Worm (Caenorhabditis elegans) whole organism, mixed stage, embryonic: Measurements from ENCODE around the gene clec-84.

Experiments used
- M03D4.4 ChIP-seq: sonication (generic microtip); optimal IDR thresholded peaks from 2 replicates; lab custom pipeline; 2017; ENCODE audit warnings: mild to moderate bottlenecking, missing genetic modification characterization, missing compliant biosample characterization
- bed-3 ChIP-seq: fragments of 200-800 bp; sonication (Bioruptor generic); optimal IDR thresholded peaks from 3 replicates; lab custom pipeline; 2018; ENCODE audit warnings: mild to moderate bottlenecking, missing genetic modification characterization, moderate library complexity, missing compliant biosample characterization
- blmp-1 ChIP-seq: fragments of 150-350 bp; optimal IDR thresholded peaks from 2 replicates; lab custom pipeline; 2014; ENCODE audit warnings: missing biosample characterization, missing genetic modification characterization
- ceh-39 ChIP-seq: fragments of 150-350 bp; optimal IDR thresholded peaks from 2 replicates; lab custom pipeline; 2014; ENCODE audit warnings: missing biosample characterization, missing genetic modification characterization
- ceh-43 ChIP-seq: fragments of 200-800 bp; sonication (Bioruptor generic); optimal IDR thresholded peaks from 2 replicates; lab custom pipeline; 2018; ENCODE audit warnings: mild to moderate bottlenecking, missing genetic modification characterization, moderate library complexity, missing compliant biosample characterization
- ces-1 ChIP-seq: fragments of 150-350 bp; optimal IDR thresholded peaks from 2 replicates; lab custom pipeline; 2014; ENCODE audit warnings: missing biosample characterization, missing genetic modification reagents, missing genetic modification characterization
- elt-1 ChIP-seq: sonication (generic microtip); optimal IDR thresholded peaks from 2 replicates; lab custom pipeline; 2017; ENCODE audit warnings: missing genetic modification characterization, mild to moderate bottlenecking, missing compliant biosample characterization, antibody characterized with exemption, moderate library complexity, borderline replicate concordance; ENCODE audit not compliant: insufficient read depth
- elt-3 ChIP-seq: fragments of 150-350 bp; optimal IDR thresholded peaks from 2 replicates; lab custom pipeline; 2014; ENCODE audit warnings: missing biosample characterization, missing genetic modification characterization
- flh-1 ChIP-seq: fragments of 200-800 bp; sonication (Bioruptor generic); optimal IDR thresholded peaks from 2 replicates; lab custom pipeline; 2018; ENCODE audit warnings: mild to moderate bottlenecking, missing genetic modification characterization, moderate library complexity, missing compliant biosample characterization
- ham-2 ChIP-seq: fragments of 200-800 bp; sonication (Bioruptor generic); optimal IDR thresholded peaks from 2 replicates; lab custom pipeline; 2018; ENCODE audit warnings: mild to moderate bottlenecking, missing genetic modification characterization, missing compliant biosample characterization
- hlh-1 ChIP-seq: fragments of 150-350 bp; optimal IDR thresholded peaks from 2 replicates; lab custom pipeline; 2014; ENCODE audit warnings: missing biosample characterization, missing genetic modification reagents, missing genetic modification characterization
- lin-13 ChIP-seq: fragments of 150-350 bp; optimal IDR thresholded peaks from 2 replicates; lab custom pipeline; 2014; ENCODE audit warnings: missing biosample characterization, missing genetic modification characterization
- lin-32 ChIP-seq: fragments of 200-800 bp; sonication (Bioruptor generic); optimal IDR thresholded peaks from 2 replicates; lab custom pipeline; 2018; ENCODE audit warnings: mild to moderate bottlenecking, missing genetic modification characterization, missing compliant biosample characterization
- lsy-2 ChIP-seq: fragments of 150-350 bp; optimal IDR thresholded peaks from 2 replicates; lab custom pipeline; 2014; ENCODE audit warnings: missing biosample characterization, missing genetic modification characterization
- mab-5 ChIP-seq: fragments of 150-350 bp; optimal IDR thresholded peaks from 2 replicates; lab custom pipeline; 2014; ENCODE audit warnings: missing biosample characterization, missing genetic modification characterization
- mep-1 ChIP-seq: fragments of 150-350 bp; optimal IDR thresholded peaks from 2 replicates; lab custom pipeline; 2017; ENCODE audit warnings: missing biosample characterization, missing genetic modification reagents, missing genetic modification characterization, inconsistent platforms
- mls-2 ChIP-seq: sonication (generic microtip); optimal IDR thresholded peaks from 2 replicates; lab custom pipeline; 2016; ENCODE audit warnings: mild to moderate bottlenecking, missing genetic modification characterization, moderate library complexity, missing compliant biosample characterization
- nhr-12 ChIP-seq: fragments of 150-350 bp; optimal IDR thresholded peaks from 2 replicates; lab custom pipeline; 2014; ENCODE audit warnings: missing biosample characterization, missing genetic modification characterization
- nhr-2 ChIP-seq: fragments of 150-350 bp; optimal IDR thresholded peaks from 2 replicates; lab custom pipeline; 2014; ENCODE audit warnings: missing biosample characterization, missing genetic modification characterization
- nhr-237 ChIP-seq: fragments of 150-350 bp; optimal IDR thresholded peaks from 2 replicates; lab custom pipeline; 2014; ENCODE audit warnings: missing biosample characterization, missing genetic modification characterization
- nhr-28 ChIP-seq: fragments of 150-350 bp; optimal IDR thresholded peaks from 2 replicates; lab custom pipeline; 2014; ENCODE audit warnings: missing biosample characterization, missing genetic modification characterization
- nhr-76 ChIP-seq: sonication (generic microtip); optimal IDR thresholded peaks from 2 replicates; lab custom pipeline; 2017; ENCODE audit warnings: missing biosample characterization, missing genetic modification characterization
- pha-4 ChIP-seq: fragments of 150-350 bp; optimal IDR thresholded peaks from 2 replicates; lab custom pipeline; 2018; ENCODE audit warnings: missing biosample characterization, missing genetic modification reagents, missing genetic modification characterization
- sem-2 ChIP-seq: fragments of 200-800 bp; sonication (Bioruptor generic); optimal IDR thresholded peaks from 2 replicates; lab custom pipeline; 2018; ENCODE audit warnings: mild to moderate bottlenecking, missing genetic modification characterization, missing compliant biosample characterization
- snpc-4 ChIP-seq: fragments of 150-350 bp; optimal IDR thresholded peaks from 2 replicates; lab custom pipeline; 2014; ENCODE audit warnings: missing biosample characterization, missing genetic modification characterization
- tbx-8 ChIP-seq: fragments of 200-800 bp; sonication (Bioruptor generic); optimal IDR thresholded peaks from 2 replicates; lab custom pipeline; 2018; ENCODE audit warnings: mild to moderate bottlenecking, missing genetic modification characterization, moderate library complexity, missing compliant biosample characterization
- unc-120 ChIP-seq: sonication (generic microtip); optimal IDR thresholded peaks from 2 replicates; lab custom pipeline; 2017; ENCODE audit warnings: missing genetic modification characterization, missing compliant biosample characterization; ENCODE audit not compliant: poor library complexity, severe bottlenecking
- unc-39 ChIP-seq: fragments of 150-350 bp; optimal IDR thresholded peaks from 2 replicates; lab custom pipeline; 2014; ENCODE audit warnings: missing biosample characterization, missing genetic modification characterization
- unc-62 ChIP-seq: fragments of 150-350 bp; optimal IDR thresholded peaks from 2 replicates; lab custom pipeline; 2014; ENCODE audit warnings: missing biosample characterization, missing genetic modification reagents, missing genetic modification characterization
- zip-8 ChIP-seq: fragments of 150-350 bp; optimal IDR thresholded peaks from 2 replicates; lab custom pipeline; 2014; ENCODE audit warnings: missing biosample characterization, missing genetic modification characterization
- ztf-11 ChIP-seq: fragments of 150-350 bp; optimal IDR thresholded peaks from 2 replicates; lab custom pipeline; 2014; ENCODE audit warnings: missing biosample characterization, missing genetic modification characterization

The clec-84 gene

ce11 chrIV:2842162-2842561 is at the start of gene clec-84:
TSS of gene clec-84 (plus strand) at chrIV:2842462.
- TF ChIP-seq blmp-1 (tag; lab: Kevin White, UChicago) (no peak), mls-2 (tag; lab: Kevin White, UChicago) (no peak), ham-2 (GFP tag; lab: Kevin White, UChicago) (no peak), M03D4.4 (tag; lab: Kevin White, UChicago) (no peak), unc-62 (GFP tag; lab: Kevin White, UChicago) (no peak), lsy-2 (tag; lab: Kevin White, UChicago) (no peak), elt-1 (tag; lab: Kevin White, UChicago) (no peak), lin-32 (GFP tag; lab: Kevin White, UChicago) (no peak)

- no peak for TF ChIP-seq M03D4.4 (tag; lab: Kevin White, UChicago)
- TF ChIP-seq elt-3 (tag; lab: Kevin White, UChicago): no peak
- no peak for TF ChIP-seq unc-120 (tag; lab: Kevin White, UChicago)
- TF ChIP-seq sem-2 (GFP tag; lab: Kevin White, UChicago): no peak
- TF ChIP-seq unc-39 (tag; lab: Kevin White, UChicago): no peak
- no peak for TF ChIP-seq unc-62 (GFP tag; lab: Kevin White, UChicago)
- TF ChIP-seq mls-2 (tag; lab: Kevin White, UChicago): no peak
- no peak for TF ChIP-seq ceh-39 (tag; lab: Kevin White, UChicago)
- no peak for TF ChIP-seq lsy-2 (tag; lab: Kevin White, UChicago)
- TF ChIP-seq zip-8: no peak
- no peak for TF ChIP-seq nhr-28 (tag; lab: Kevin White, UChicago)
Observed at ce11 chrIV:2793956-2794355, 48.3 kb upstream of the clec-84 start.

ce11 chrIV:2798339-2798738 is 43.9 kb upstream of the clec-84 start, which contains the start of gene Y54G2A.52:
TSS of gene Y54G2A.52 (minus strand) at chrIV:2798686.
- TF ChIP-seq nhr-12 (tag; lab: Kevin White, UChicago): no peak
- no peak for TF ChIP-seq mls-2 (tag; lab: Kevin White, UChicago)
- no peak for TF ChIP-seq ham-2 (GFP tag; lab: Kevin White, UChicago)
- TF ChIP-seq nhr-76 (tag; lab: Kevin White, UChicago): no peak
- TF ChIP-seq lin-13 (tag; lab: Kevin White, UChicago): no peak
- no peak for TF ChIP-seq ces-1 (GFP tag; lab: Kevin White, UChicago)
- no peak for TF ChIP-seq hlh-1 (tag; lab: Kevin White, UChicago)
- no peak for TF ChIP-seq snpc-4 (tag; lab: Kevin White, UChicago)
- TF ChIP-seq lsy-2 (tag; lab: Kevin White, UChicago): no peak

ce11 chrIV:2799389-2799788 is 42.9 kb upstream of the clec-84 start, which contains the start of gene Y54G2A.10:
TSS of gene Y54G2A.10 (plus strand) at chrIV:2799689.
- TF ChIP-seq lin-13 (tag; lab: Kevin White, UChicago): no peak
- no peak for TF ChIP-seq tbx-8 (GFP tag; lab: Kevin White, UChicago)
- TF ChIP-seq mab-5 (tag; lab: Kevin White, UChicago): no peak
- TF ChIP-seq nhr-2: no peak
- TF ChIP-seq flh-1 (GFP tag; lab: Kevin White, UChicago): no peak
- TF ChIP-seq snpc-4 (tag; lab: Kevin White, UChicago): no peak
- no peak for TF ChIP-seq unc-62 (GFP tag; lab: Kevin White, UChicago)
- TF ChIP-seq nhr-76 (tag; lab: Kevin White, UChicago): no peak
- no peak for TF ChIP-seq unc-39 (tag; lab: Kevin White, UChicago)
- TF ChIP-seq bed-3 (GFP tag; lab: Kevin White, UChicago): no peak
- no peak for TF ChIP-seq ces-1 (GFP tag; lab: Kevin White, UChicago)
- TF ChIP-seq ceh-43 (GFP tag; lab: Kevin White, UChicago): no peak
- TF ChIP-seq blmp-1 (tag; lab: Kevin White, UChicago): no peak

- TF ChIP-seq pha-4 (tag; lab: Kevin White, UChicago) (no peak), blmp-1 (tag; lab: Kevin White, UChicago) (no peak), ztf-11 (no peak), elt-3 (tag; lab: Kevin White, UChicago) (no peak), zip-8 (no peak), mab-5 (tag; lab: Kevin White, UChicago) (no peak), sem-2 (GFP tag; lab: Kevin White, UChicago) (no peak), nhr-12 (tag; lab: Kevin White, UChicago) (no peak), nhr-76 (tag; lab: Kevin White, UChicago) (no peak), nhr-237 (tag; lab: Kevin White, UChicago) (no peak), ces-1 (GFP tag; lab: Kevin White, UChicago) (no peak), mep-1 (no peak)
Observed at ce11 chrIV:2799890-2800289, 42.4 kb upstream of the clec-84 start.
